Worm (Caenorhabditis elegans) whole organism, L1 larva: ENCODE data around the gene acdh-11.

ENCODE experiments used
- C34B4.2 ChIP-seq: sonication (generic microtip); optimal IDR thresholded peaks from 2 replicates; lab custom pipeline; 2017; ENCODE audit warnings: mild to moderate bottlenecking, missing genetic modification characterization, missing compliant biosample characterization
- alr-1 ChIP-seq: fragments of 200-800 bp; sonication (Bioruptor generic); optimal IDR thresholded peaks from 2 replicates; lab custom pipeline; 2018; ENCODE audit warnings: borderline replicate concordance, mild to moderate bottlenecking, missing genetic modification characterization, missing compliant biosample characterization
- aly-2 ChIP-seq: fragments of 150-350 bp; optimal IDR thresholded peaks from 2 replicates; lab custom pipeline; 2014; ENCODE audit warnings: missing biosample characterization, missing genetic modification characterization
- blmp-1 ChIP-seq: fragments of 150-350 bp; optimal IDR thresholded peaks from 2 replicates; lab custom pipeline; 2014; ENCODE audit warnings: missing biosample characterization, missing genetic modification characterization
- ces-1 ChIP-seq: fragments of 150-350 bp; optimal IDR thresholded peaks from 2 replicates; lab custom pipeline; 2014; ENCODE audit warnings: missing biosample characterization, missing genetic modification reagents, missing genetic modification characterization
- dsc-1 ChIP-seq: sonication (generic microtip); optimal IDR thresholded peaks from 2 replicates; lab custom pipeline; 2016; ENCODE audit warnings: mild to moderate bottlenecking, missing genetic modification characterization, missing compliant biosample characterization
- efl-1 ChIP-seq, 4 experiments: fragments of 150-350 bp; optimal IDR thresholded peaks in 3 of 4; peaks in 1 of 4; 1 replicate in 1 of 4; 2 replicates in 3 of 4; lab custom pipeline; 2014; ENCODE audit warnings: missing biosample characterization in 2 of 4, missing genetic modification characterization in 2 of 4, missing genetic modification reagents in 2 of 4
- elt-2 ChIP-seq: sonication (generic microtip); optimal IDR thresholded peaks from 2 replicates; lab custom pipeline; 2016; ENCODE audit warnings: missing genetic modification characterization, mild to moderate bottlenecking, inconsistent platforms, missing compliant biosample characterization, missing genetic modification reagents
- elt-3 ChIP-seq, 6 experiments: fragments of 150-350 bp in 1 of 6; sonication (generic microtip); optimal IDR thresholded peaks; 2 replicates each; lab custom pipeline; 2017 to 2018; ENCODE audit warnings: missing biosample characterization in 6 of 6, missing genetic modification characterization in 6 of 6, inconsistent platforms in 1 of 6
- fkh-10 ChIP-seq: sonication (generic microtip); optimal IDR thresholded peaks from 2 replicates; lab custom pipeline; 2017; ENCODE audit warnings: missing biosample characterization, missing genetic modification reagents, missing genetic modification characterization
- fos-1 ChIP-seq: fragments of 150-350 bp; optimal IDR thresholded peaks from 2 replicates; lab custom pipeline; 2014; ENCODE audit warnings: missing biosample characterization, missing genetic modification characterization
- grh-1 ChIP-seq: fragments of 200-800 bp; sonication (Bioruptor generic); IDR thresholded peaks from 2 replicates; pipeline ENCODE4 v1.3.6; 2022; ENCODE audit warnings: missing genetic modification reagents, missing genetic modification characterization, missing compliant biosample characterization
- hlh-17 ChIP-seq: fragments of 200-800 bp; sonication (Bioruptor generic); optimal IDR thresholded peaks from 2 replicates; lab custom pipeline; 2018; ENCODE audit warnings: missing genetic modification characterization, mild to moderate bottlenecking, missing compliant biosample characterization, moderate library complexity, borderline replicate concordance
- hlh-4 ChIP-seq: sonication (generic microtip); optimal IDR thresholded peaks from 2 replicates; lab custom pipeline; 2016; ENCODE audit warnings: mild to moderate bottlenecking, missing genetic modification characterization, missing compliant biosample characterization
- irx-1 ChIP-seq: sonication (generic microtip); optimal IDR thresholded peaks from 2 replicates; lab custom pipeline; 2016; ENCODE audit warnings: missing genetic modification characterization, missing compliant biosample characterization
- jun-1 ChIP-seq: fragments of 150-350 bp; optimal IDR thresholded peaks from 2 replicates; lab custom pipeline; 2014; ENCODE audit warnings: missing biosample characterization, missing genetic modification reagents, missing genetic modification characterization
- lin-14 ChIP-seq: fragments of 200-800 bp; sonication (Bioruptor generic); optimal IDR thresholded peaks from 2 replicates; lab custom pipeline; 2018; ENCODE audit warnings: mild to moderate bottlenecking, missing genetic modification characterization, moderate library complexity, missing compliant biosample characterization
- lin-35 ChIP-seq, 2 experiments: fragments of 150-350 bp; optimal IDR thresholded peaks; 2 replicates each; lab custom pipeline; 2014; ENCODE audit warnings: missing biosample characterization in 2 of 2, missing genetic modification characterization in 2 of 2, missing genetic modification reagents in 2 of 2
- lin-39 ChIP-seq: fragments of 150-350 bp; optimal IDR thresholded peaks from 2 replicates; lab custom pipeline; 2014; ENCODE audit warnings: missing biosample characterization, missing genetic modification reagents, missing genetic modification characterization
- lsy-2 ChIP-seq, 2 experiments: fragments of 150-350 bp; optimal IDR thresholded peaks; 2 replicates each; lab custom pipeline; 2014; ENCODE audit warnings: missing biosample characterization in 2 of 2, missing genetic modification characterization in 2 of 2
- mab-9 ChIP-seq: fragments of 200-800 bp; sonication (Bioruptor generic); IDR thresholded peaks from 2 replicates; pipeline ENCODE4 v1.3.6; 2022; ENCODE audit warnings: missing genetic modification reagents, missing genetic modification characterization, missing compliant biosample characterization
- mdl-1 ChIP-seq, 2 experiments: fragments of 150-350 bp; optimal IDR thresholded peaks; 2 replicates each; lab custom pipeline; 2014 to 2017; ENCODE audit warnings: missing biosample characterization in 2 of 2, missing genetic modification characterization in 2 of 2, inconsistent platforms in 1 of 2
- mep-1 ChIP-seq: fragments of 150-350 bp; optimal IDR thresholded peaks from 2 replicates; lab custom pipeline; 2014; ENCODE audit warnings: missing biosample characterization, missing genetic modification characterization
- nhr-20 ChIP-seq: sonication (generic microtip); optimal IDR thresholded peaks from 2 replicates; lab custom pipeline; 2016; ENCODE audit warnings: mild to moderate bottlenecking, missing genetic modification characterization, missing compliant biosample characterization
- nhr-28 ChIP-seq: fragments of 150-350 bp; optimal IDR thresholded peaks from 2 replicates; lab custom pipeline; 2014; ENCODE audit warnings: missing biosample characterization, missing genetic modification characterization
- nhr-47 ChIP-seq: sonication (generic microtip); optimal IDR thresholded peaks from 2 replicates; lab custom pipeline; 2016; ENCODE audit warnings: mild to moderate bottlenecking, missing genetic modification characterization, moderate library complexity, missing compliant biosample characterization
- nhr-71 ChIP-seq: sonication (generic microtip); optimal IDR thresholded peaks from 2 replicates; lab custom pipeline; 2016; ENCODE audit warnings: mild to moderate bottlenecking, missing genetic modification characterization, moderate library complexity, missing compliant biosample characterization
- nhr-84 ChIP-seq: sonication (generic microtip); optimal IDR thresholded peaks from 2 replicates; lab custom pipeline; 2017; ENCODE audit warnings: missing biosample characterization, missing genetic modification characterization
- nhr-85 ChIP-seq: sonication (generic microtip); peaks from one replicate; lab custom pipeline; 2016; ENCODE audit warnings: missing genetic modification characterization, inconsistent platforms, missing compliant biosample characterization
- nhr-90 ChIP-seq: sonication (generic microtip); optimal IDR thresholded peaks from 2 replicates; lab custom pipeline; 2016; ENCODE audit warnings: mild to moderate bottlenecking, missing genetic modification characterization, missing compliant biosample characterization; ENCODE audit not compliant: poor library complexity
- pag-3 ChIP-seq: sonication (generic microtip); optimal IDR thresholded peaks from 2 replicates; lab custom pipeline; 2017; ENCODE audit warnings: missing genetic modification characterization, mild to moderate bottlenecking, missing compliant biosample characterization, antibody characterized with exemption, borderline replicate concordance; ENCODE audit not compliant: insufficient read depth
- pqm-1 ChIP-seq: sonication (generic microtip); optimal IDR thresholded peaks from 3 replicates; lab custom pipeline; 2017; ENCODE audit warnings: missing biosample characterization, missing genetic modification characterization
- rnt-1 ChIP-seq: sonication (generic microtip); optimal IDR thresholded peaks from 2 replicates; lab custom pipeline; 2016; ENCODE audit warnings: mild to moderate bottlenecking, missing genetic modification characterization, moderate library complexity, missing compliant biosample characterization
- skn-1 ChIP-seq: fragments of 150-350 bp; optimal IDR thresholded peaks from 2 replicates; lab custom pipeline; 2014; ENCODE audit warnings: missing biosample characterization, missing genetic modification characterization
- snu-23 ChIP-seq: sonication (generic microtip); optimal IDR thresholded peaks from 2 replicates; lab custom pipeline; 2016; ENCODE audit warnings: missing genetic modification characterization, missing compliant biosample characterization
- tbx-2 ChIP-seq: sonication (generic microtip); optimal IDR thresholded peaks from 2 replicates; lab custom pipeline; 2016; ENCODE audit warnings: missing genetic modification characterization, missing compliant biosample characterization
- unc-130 ChIP-seq: fragments of 150-350 bp; optimal IDR thresholded peaks from 2 replicates; lab custom pipeline; 2017; ENCODE audit warnings: missing biosample characterization, missing genetic modification characterization, inconsistent platforms
- unc-62 ChIP-seq: fragments of 150-350 bp; optimal IDR thresholded peaks from 2 replicates; lab custom pipeline; 2014; ENCODE audit warnings: missing biosample characterization, missing genetic modification reagents, missing genetic modification characterization
- unc-98 ChIP-seq: fragments of 200-800 bp; sonication (Bioruptor generic); IDR thresholded peaks from 2 replicates; pipeline ENCODE4 v1.3.6; 2022; ENCODE audit warnings: missing genetic modification characterization, missing compliant biosample characterization
- xbp-1 ChIP-seq: sonication (generic microtip); optimal IDR thresholded peaks from 2 replicates; lab custom pipeline; 2016; ENCODE audit warnings: missing genetic modification characterization, missing compliant biosample characterization

The acdh-11 gene

DNA sequence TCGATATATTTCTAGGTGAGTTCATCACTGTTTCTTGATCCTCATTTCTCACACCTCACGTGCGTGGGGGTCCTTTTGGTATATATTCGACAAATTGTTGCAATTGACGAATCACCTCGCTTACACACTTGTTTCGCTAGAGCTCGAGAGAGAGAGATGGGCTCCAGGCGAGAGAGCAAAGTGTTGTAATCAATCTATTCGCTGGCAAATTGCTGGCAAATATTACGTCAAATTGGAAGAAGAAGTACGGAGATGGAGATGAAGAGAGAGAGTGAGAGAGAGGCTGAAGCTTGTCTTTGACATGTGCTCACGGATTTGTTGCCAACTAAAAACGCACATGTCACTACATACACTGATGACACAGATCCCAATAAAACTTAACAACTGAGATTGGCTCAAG is 40.1 kb upstream of the acdh-11 start (continued):
- TF ChIP-seq rnt-1 (peak; percentile 72), irx-1 (tag; lab: Kevin White, UChicago) (no peak), aly-2 (tag; lab: Kevin White, UChicago) (no peak), fkh-10 (no peak), tbx-2 (tag; lab: Kevin White, UChicago) (no peak), nhr-20 (peak; percentile 11), nhr-84 (tag; lab: Kevin White, UChicago) (no peak), snu-23 (GFP tag; lab: Kevin White, UChicago) (peak; percentile 53), nhr-28 (tag; lab: Kevin White, UChicago) (no peak), lsy-2 (tag; optimal IDR thresholded peaks at IDR 0.05; lab: Kevin White, UChicago) (peak; percentile 27 to 48), nhr-85 (tag; lab: Kevin White, UChicago) (no peak), mdl-1 (tag; optimal IDR thresholded peaks at IDR 0.05; lab: Kevin White, UChicago) (peak in 1 of 2 experiments; percentile 7), grh-1 (GFP tag; lab: Robert Waterston, UW) (no peak), ces-1 (GFP tag; lab: Kevin White, UChicago) (no peak), fos-1 (tag; lab: Kevin White, UChicago) (no peak), lin-39 (peak; percentile 11), pqm-1 (no peak), unc-98 (no peak), unc-62 (GFP tag; lab: Kevin White, UChicago) (no peak), alr-1 (tag; lab: Kevin White, UChicago) (no peak), dsc-1 (tag; lab: Kevin White, UChicago) (peak; percentile 40), pag-3 (tag; lab: Kevin White, UChicago) (peak; percentile 39)

- no peak for TF ChIP-seq efl-1 (optimal IDR thresholded peaks at IDR 0.05; lab: Kevin White, UChicago)
- peak in 1 of 2 experiments; percentile 79 for TF ChIP-seq efl-1 (GFP tag; optimal IDR thresholded peaks at IDR 0.05 in 1 of 2; lab: Kevin White, UChicago)
- TF ChIP-seq mab-9 (GFP tag; lab: Robert Waterston, UW): no peak
- TF ChIP-seq elt-3 (tag; optimal IDR thresholded peaks at IDR 0.05; lab: Kevin White, UChicago): no peak
Observed at ce11 chrIII:10527446-10527845, 38.6 kb upstream of the acdh-11 start.

ce11 chrIII:10533310-10533709 is 32.7 kb upstream of the acdh-11 start:
- TF ChIP-seq snu-23 (GFP tag; lab: Kevin White, UChicago): peak; percentile 36
- no peak for TF ChIP-seq xbp-1
- TF ChIP-seq mep-1 (tag; lab: Kevin White, UChicago): peak; percentile 44
- TF ChIP-seq skn-1 (tag; lab: Kevin White, UChicago): no peak
- no peak for TF ChIP-seq nhr-47 (tag; lab: Kevin White, UChicago)
- peak; percentile 26 for TF ChIP-seq nhr-90 (tag; lab: Kevin White, UChicago)
- no peak for TF ChIP-seq hlh-17 (GFP tag; lab: Kevin White, UChicago)
- peak in 5 of 6 experiments; percentile 48 to 95 (median 70) for TF ChIP-seq elt-3 (tag; optimal IDR thresholded peaks at IDR 0.05; lab: Kevin White, UChicago)
- TF ChIP-seq lin-35 (GFP tag; optimal IDR thresholded peaks at IDR 0.05; lab: Kevin White, UChicago): peak in 1 of 2 experiments; percentile 72
- TF ChIP-seq nhr-28 (tag; lab: Kevin White, UChicago): no peak
- TF ChIP-seq lsy-2 (tag; optimal IDR thresholded peaks at IDR 0.05; lab: Kevin White, UChicago): peak in 1 of 2 experiments; percentile 26
- peak; percentile 23 for TF ChIP-seq nhr-71
- peak; percentile 28 for TF ChIP-seq nhr-20
- TF ChIP-seq mab-9 (GFP tag; lab: Robert Waterston, UW): no peak
- TF ChIP-seq fos-1 (tag; lab: Kevin White, UChicago): no peak
- TF ChIP-seq C34B4.2: no peak
- no peak for TF ChIP-seq efl-1 (optimal IDR thresholded peaks at IDR 0.05; lab: Kevin White, UChicago)
- TF ChIP-seq efl-1 (GFP tag; optimal IDR thresholded peaks at IDR 0.05 in 1 of 2; lab: Kevin White, UChicago): peak in 1 of 2 experiments; percentile 91
- TF ChIP-seq hlh-4: no peak
- TF ChIP-seq jun-1 (tag; lab: Kevin White, UChicago): peak; percentile 62
- TF ChIP-seq elt-2: peak; percentile 76
- no peak for TF ChIP-seq lin-39
- TF ChIP-seq blmp-1 (tag; lab: Kevin White, UChicago): peak; percentile 14
- TF ChIP-seq lin-14 (GFP tag; lab: Kevin White, UChicago): peak; percentile 59
- TF ChIP-seq unc-130 (tag; lab: Kevin White, UChicago): no peak
- TF ChIP-seq nhr-85 (tag; lab: Kevin White, UChicago): peak; percentile 69
- TF ChIP-seq tbx-2 (tag; lab: Kevin White, UChicago): no peak
- peak in 1 of 2 experiments; percentile 45 for TF ChIP-seq mdl-1 (tag; optimal IDR thresholded peaks at IDR 0.05; lab: Kevin White, UChicago)
- TF ChIP-seq pag-3 (tag; lab: Kevin White, UChicago): no peak
